Fruit fly (Drosophila melanogaster) whole organism, embryonic: ENCODE results near the gene peg.

Experiments
- Aef1 ChIP-seq: fragments of 200-800 bp; sonication (Bioruptor generic); IDR thresholded peaks from 3 replicates; pipeline ENCODE4 v1.3.6; 2022; ENCODE audit warnings: missing biosample characterization, missing genetic modification characterization
- Atf3 ChIP-seq: fragments of 200-800 bp; sonication (Bioruptor generic); optimal IDR thresholded peaks from 3 replicates; lab custom pipeline; 2016; ENCODE audit warnings: missing biosample characterization, missing genetic modification characterization
- Bdp1 ChIP-seq: fragments of 200-800 bp; sonication (Bioruptor generic); optimal IDR thresholded peaks from 3 replicates; lab custom pipeline; 2016; ENCODE audit warnings: missing biosample characterization, missing genetic modification characterization
- CG10267 ChIP-seq: fragments of 200-800 bp; sonication (Bioruptor generic); optimal IDR thresholded peaks from 2 replicates; lab custom pipeline; 2018; ENCODE audit warnings: missing biosample characterization, mild to moderate bottlenecking, missing genetic modification characterization, moderate library complexity
- CG10321 ChIP-seq: fragments of 200-800 bp; sonication (Bioruptor generic); IDR thresholded peaks from 2 replicates; pipeline ENCODE4 v1.3.6; 2022; ENCODE audit warnings: missing biosample characterization, missing genetic modification characterization
- CG10979 ChIP-seq: fragments of 200-800 bp; sonication (Bioruptor generic); optimal IDR thresholded peaks from 2 replicates; lab custom pipeline; 2018; ENCODE audit warnings: missing biosample characterization, mild to moderate bottlenecking, missing genetic modification characterization, moderate library complexity
- CG12942 ChIP-seq: fragments of 200-800 bp; sonication (Bioruptor generic); optimal IDR thresholded peaks from 3 replicates; lab custom pipeline; 2016; ENCODE audit warnings: missing biosample characterization, missing genetic modification characterization
- CG3407 ChIP-seq: fragments of 200-800 bp; sonication (Bioruptor generic); optimal IDR thresholded peaks from 2 replicates; lab custom pipeline; 2018; ENCODE audit warnings: missing biosample characterization, mild to moderate bottlenecking, missing genetic modification characterization
- CG5953 ChIP-seq: fragments of 200-800 bp; sonication (Bioruptor generic); IDR thresholded peaks from 2 replicates; pipeline ENCODE4 v1.3.6; 2022; ENCODE audit warnings: missing biosample characterization, missing genetic modification characterization
- CG6254 ChIP-seq: fragments of 200-800 bp; sonication (Bioruptor generic); optimal IDR thresholded peaks from 3 replicates; lab custom pipeline; 2017; ENCODE audit warnings: mild to moderate bottlenecking, missing biosample characterization, missing genetic modification reagents, missing genetic modification characterization
- CG7556 ChIP-seq: fragments of 200-800 bp; sonication (Bioruptor generic); optimal IDR thresholded peaks from 2 replicates; lab custom pipeline; 2017; ENCODE audit warnings: missing biosample characterization, mild to moderate bottlenecking, missing genetic modification characterization
- CG9797 ChIP-seq: fragments of 200-800 bp; sonication (Bioruptor generic); optimal IDR thresholded peaks from 3 replicates; lab custom pipeline; 2018; ENCODE audit warnings: missing biosample characterization, mild to moderate bottlenecking, missing genetic modification characterization
- CkIIα-i1 ChIP-seq: fragments of 200-800 bp; sonication (Bioruptor generic); IDR thresholded peaks from 2 replicates; pipeline ENCODE4 v1.3.6; 2022; ENCODE audit warnings: missing biosample characterization, missing genetic modification characterization
- Dbx ChIP-seq: fragments of 200-800 bp; sonication (Bioruptor generic); IDR thresholded peaks from 3 replicates; pipeline ENCODE4 v1.3.6; 2022; ENCODE audit warnings: missing biosample characterization, missing genetic modification characterization
- Dref ChIP-seq: fragments of 200-800 bp; sonication (Bioruptor generic); IDR thresholded peaks from 2 replicates; pipeline ENCODE4 v1.3.6; 2022; ENCODE audit warnings: missing biosample characterization, missing genetic modification characterization
- Ets97D ChIP-seq: fragments of 200-800 bp; sonication (Bioruptor generic); optimal IDR thresholded peaks from 3 replicates; lab custom pipeline; 2016; ENCODE audit warnings: missing biosample characterization, missing genetic modification characterization
- HLH3B ChIP-seq: fragments of 200-800 bp; sonication (Bioruptor generic); IDR thresholded peaks from 2 replicates; pipeline ENCODE4 v1.3.6; 2022; ENCODE audit warnings: missing biosample characterization, missing genetic modification characterization
- MBD-R2 ChIP-seq: fragments of 200-800 bp; sonication (Bioruptor generic); IDR thresholded peaks from 2 replicates; pipeline ENCODE4 v1.3.6; 2022; ENCODE audit warnings: missing biosample characterization, missing genetic modification characterization
- Med ChIP-seq: fragments of 200-800 bp; sonication (Bioruptor generic); peaks from one replicate; lab custom pipeline; 2016; ENCODE audit warnings: missing biosample characterization, missing genetic modification characterization, mild to moderate bottlenecking, inconsistent platforms, moderate library complexity
- Opbp ChIP-seq: fragments of 200-800 bp; sonication (Bioruptor generic); IDR thresholded peaks from 3 replicates; pipeline ENCODE4 v1.3.6; 2022; ENCODE audit warnings: missing biosample characterization, missing genetic modification characterization; ENCODE audit not compliant: partially characterized antibody
- Trl ChIP-seq, 3 experiments: fragments of >200 bp in 2 of 3; fragments of 200-800 bp in 1 of 3; sonication (Bioruptor generic) in 1 of 3; optimal IDR thresholded peaks; 2 replicates in 1 of 3; 3 replicates in 2 of 3; lab custom pipeline; 2016 to 2017; ENCODE audit warnings: missing biosample characterization in 1 of 3, missing genetic modification characterization in 1 of 3
- amos ChIP-seq: fragments of 200-800 bp; sonication (Bioruptor generic); IDR thresholded peaks from 2 replicates; pipeline ENCODE4 v1.3.6; 2022; ENCODE audit warnings: missing biosample characterization, missing genetic modification characterization; ENCODE audit not compliant: partially characterized antibody
- chinmo ChIP-seq: fragments of 200-800 bp; sonication (Bioruptor generic); IDR thresholded peaks from 4 replicates; pipeline ENCODE4 v1.3.6; 2022; ENCODE audit warnings: missing biosample characterization, missing genetic modification characterization; ENCODE audit not compliant: partially characterized antibody
- dm ChIP-seq: fragments of 200-800 bp; sonication (Bioruptor generic); optimal IDR thresholded peaks from 3 replicates; lab custom pipeline; 2016; ENCODE audit warnings: missing biosample characterization, missing genetic modification characterization
- en ChIP-seq: fragments of 200-800 bp; sonication (Bioruptor generic); optimal IDR thresholded peaks from 2 replicates; lab custom pipeline; 2016; ENCODE audit warnings: missing biosample characterization, missing genetic modification characterization
- eve ChIP-seq, 2 experiments: fragments of >200 bp; optimal IDR thresholded peaks; 2 replicates each; lab custom pipeline; 2017; ENCODE audit warnings: missing biosample characterization in 2 of 2, missing genetic modification characterization in 2 of 2
- fd102C ChIP-seq: fragments of 200-800 bp; sonication (Bioruptor generic); optimal IDR thresholded peaks from 2 replicates; lab custom pipeline; 2018; ENCODE audit warnings: missing biosample characterization, mild to moderate bottlenecking, missing genetic modification characterization, moderate library complexity
- grau ChIP-seq: fragments of 200-800 bp; optimal IDR thresholded peaks from 3 replicates; lab custom pipeline; 2019; ENCODE audit warnings: missing biosample characterization, mild to moderate bottlenecking, missing genetic modification characterization, moderate library complexity
- hb ChIP-seq: fragments of 200-800 bp; sonication (Bioruptor generic); IDR thresholded peaks from 3 replicates; pipeline ENCODE4 v1.3.6; 2022; ENCODE audit warnings: missing biosample characterization, missing genetic modification characterization; ENCODE audit not compliant: partially characterized antibody
- hkb ChIP-seq, 2 experiments: fragments of 200-800 bp in 1 of 2; fragments of >200 bp in 1 of 2; sonication (Bioruptor generic) in 1 of 2; IDR thresholded peaks in 1 of 2; optimal IDR thresholded peaks in 1 of 2; 2 replicates each; pipeline versions ENCODE4 v1.3.6 to Lab custom; 2017 to 2022; ENCODE audit warnings: missing biosample characterization in 1 of 2, missing genetic modification characterization in 1 of 2
- jing ChIP-seq: fragments of 200-800 bp; sonication (Bioruptor generic); optimal IDR thresholded peaks from 2 replicates; lab custom pipeline; 2018; ENCODE audit warnings: missing biosample characterization, mild to moderate bottlenecking, missing genetic modification characterization
- lilli ChIP-seq: fragments of 200-800 bp; sonication (Bioruptor generic); optimal IDR thresholded peaks from 3 replicates; lab custom pipeline; 2016; ENCODE audit warnings: missing biosample characterization, missing genetic modification characterization
- lola ChIP-seq, 3 experiments: fragments of >200 bp in 2 of 3; fragments of 200-800 bp in 1 of 3; sonication (Bioruptor generic) in 1 of 3; optimal IDR thresholded peaks; 2 replicates each; lab custom pipeline; 2017 to 2019; ENCODE audit warnings: missing biosample characterization in 3 of 3, missing genetic modification characterization in 3 of 3, mild to moderate bottlenecking in 1 of 3, moderate library complexity in 1 of 3
- maf-S ChIP-seq: fragments of 200-800 bp; sonication (Bioruptor generic); optimal IDR thresholded peaks from 2 replicates; lab custom pipeline; 2016; ENCODE audit warnings: missing biosample characterization, missing genetic modification characterization
- mirr ChIP-seq: fragments of 200-800 bp; sonication (Bioruptor generic); optimal IDR thresholded peaks from 3 replicates; lab custom pipeline; 2018; ENCODE audit warnings: missing biosample characterization, mild to moderate bottlenecking, missing genetic modification characterization
- nau ChIP-seq: fragments of 200-800 bp; sonication (Bioruptor generic); optimal IDR thresholded peaks from 3 replicates; lab custom pipeline; 2017; ENCODE audit warnings: missing biosample characterization, mild to moderate bottlenecking, missing genetic modification characterization, missing genetic modification reagents
- nerfin-1 ChIP-seq: fragments of 200-800 bp; sonication (Bioruptor generic); optimal IDR thresholded peaks from 3 replicates; lab custom pipeline; 2019; ENCODE audit warnings: missing biosample characterization, mild to moderate bottlenecking, missing genetic modification characterization, moderate library complexity
- org-1 ChIP-seq: fragments of 200-800 bp; sonication (Bioruptor generic); optimal IDR thresholded peaks from 2 replicates; lab custom pipeline; 2017; ENCODE audit warnings: missing biosample characterization, missing genetic modification characterization
- otp ChIP-seq: fragments of 200-800 bp; sonication (Bioruptor generic); IDR thresholded peaks from 3 replicates; pipeline ENCODE4, ENCODE4 v1.3.6; 2022; ENCODE audit warnings: missing biosample characterization, missing genetic modification characterization
- prd ChIP-seq, 3 experiments: fragments of >200 bp in 2 of 3; fragments of 200-800 bp in 1 of 3; sonication (Bioruptor generic) in 1 of 3; optimal IDR thresholded peaks in 2 of 3; IDR thresholded peaks in 1 of 3; 2 replicates in 2 of 3; 3 replicates in 1 of 3; pipeline versions ENCODE4 v1.3.6 to Lab custom; 2017 to 2022; ENCODE audit warnings: missing biosample characterization in 1 of 3, missing genetic modification characterization in 1 of 3
- scrt ChIP-seq: fragments of 200-800 bp; sonication (Bioruptor generic); optimal IDR thresholded peaks from 2 replicates; lab custom pipeline; 2018; ENCODE audit warnings: missing biosample characterization, mild to moderate bottlenecking, missing genetic modification characterization, moderate library complexity
- sens-2 ChIP-seq: fragments of 200-800 bp; sonication (Bioruptor generic); IDR thresholded peaks from 2 replicates; pipeline ENCODE4 v1.3.6; 2022; ENCODE audit warnings: missing biosample characterization, missing genetic modification characterization
- sqz ChIP-seq: fragments of 200-800 bp; sonication (Bioruptor generic); optimal IDR thresholded peaks from 3 replicates; lab custom pipeline; 2018; ENCODE audit warnings: missing biosample characterization, mild to moderate bottlenecking, missing genetic modification characterization
- tgo ChIP-seq: fragments of 200-800 bp; sonication (Bioruptor generic); IDR thresholded peaks from 3 replicates; pipeline ENCODE4 v1.3.6; 2022; ENCODE audit warnings: missing biosample characterization, missing genetic modification characterization
- tin ChIP-seq: fragments of 200-800 bp; sonication (Bioruptor generic); optimal IDR thresholded peaks from 3 replicates; lab custom pipeline; 2016; ENCODE audit warnings: missing biosample characterization, missing genetic modification characterization
- trem ChIP-seq: fragments of 200-800 bp; optimal IDR thresholded peaks from 3 replicates; lab custom pipeline; 2019; ENCODE audit warnings: missing biosample characterization, mild to moderate bottlenecking, missing genetic modification characterization, moderate library complexity
- unc-4 ChIP-seq: fragments of 200-800 bp; sonication (Bioruptor generic); IDR thresholded peaks from 2 replicates; pipeline ENCODE4 v1.3.6; 2022; ENCODE audit warnings: missing biosample characterization, missing genetic modification characterization; ENCODE audit not compliant: partially characterized antibody

peg gene

DNA sequence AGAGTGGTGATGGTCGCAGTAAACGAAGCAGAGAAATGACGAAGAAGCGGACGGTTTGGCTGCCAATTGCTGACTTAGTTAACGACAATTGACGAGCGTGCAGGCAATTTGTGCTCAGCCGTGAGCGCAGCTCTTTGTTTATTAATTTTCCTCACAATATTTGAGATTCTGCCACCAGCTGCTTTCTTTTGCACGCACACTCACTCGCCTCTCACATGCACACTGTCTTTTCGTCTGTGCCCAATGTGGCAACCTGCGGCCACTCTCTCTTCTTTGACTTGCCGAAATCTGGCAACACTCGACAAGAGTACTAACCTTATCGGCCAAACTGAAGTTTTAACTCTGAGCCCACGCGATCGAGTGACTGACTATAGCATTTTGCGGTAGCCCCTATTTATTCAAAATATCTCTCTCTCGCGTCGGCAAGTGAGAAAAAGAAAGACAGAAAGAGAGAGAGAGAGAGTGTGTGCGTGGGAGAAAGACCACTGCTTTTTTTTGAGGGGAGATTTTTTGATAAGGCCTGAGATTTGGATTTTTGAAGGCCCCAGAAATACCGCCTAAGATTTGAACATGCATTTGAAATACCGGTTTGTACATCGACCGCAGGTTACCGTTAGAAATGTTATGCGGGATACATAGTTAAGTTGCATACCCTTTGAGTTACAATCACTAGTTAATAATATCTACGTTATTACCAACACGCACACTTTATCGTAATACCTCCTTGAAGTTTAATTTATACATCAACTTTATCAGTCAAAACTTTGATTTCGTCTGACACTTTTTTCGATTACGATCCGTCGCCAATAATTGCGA, 36.7 kb upstream of the peg start, which contains the start of gene Mvl (continued):
- TF ChIP-seq otp (no peak), org-1 (GFP tag; lab: Kevin White, UChicago) (no peak), prd (optimal IDR thresholded peaks at IDR 0.05; lab: Kevin White, UChicago) (no peak), prd (GFP tag; IDR thresholded peaks at IDR 0.05; lab: Robert Waterston, UW) (no peak), fd102C (no peak), Med (GFP tag; lab: Kevin White, UChicago) (peak; percentile 69), CkIIα-i1 (no peak), CG7556 (GFP tag; lab: Kevin White, UChicago) (no peak), trem (tag; lab: Kevin White, UChicago) (peak; percentile 56), CG12942 (no peak), tin (GFP tag; lab: Kevin White, UChicago) (no peak), CG10321 (GFP tag; lab: Robert Waterston, UW) (peak; percentile 91), dm (peak; percentile 46), CG5953 (GFP tag; lab: Robert Waterston, UW) (no peak), Aef1 (GFP tag; lab: Robert Waterston, UW) (no peak), hkb (optimal IDR thresholded peaks at IDR 0.05; lab: Kevin White, UChicago) (peak; percentile 54), hkb (GFP tag; IDR thresholded peaks at IDR 0.05; lab: Robert Waterston, UW) (0 out of 2 replicates have a peak, but pooled peaks have one; percentile 22), maf-S (no peak), Ets97D (GFP tag; lab: Kevin White, UChicago) (peak; percentile 48), CG9797 (peak; percentile 17), Opbp (0 out of 3 replicates have a peak, but pooled peaks have one; percentile 54), en (no peak), chinmo (GFP tag; lab: Robert Waterston, UW) (peak; percentile 89; the same call in 1 of the 4 replicates), sens-2 (0 out of 2 replicates have a peak, but pooled peaks have one; percentile 44), CG3407 (GFP tag; lab: Kevin White, UChicago) (no peak), nerfin-1 (tag; lab: Kevin White, UChicago) (no peak), scrt (GFP tag; lab: Kevin White, UChicago) (no peak), Atf3 (GFP tag; lab: Kevin White, UChicago) (no peak), mirr (GFP tag; lab: Kevin White, UChicago) (peak; percentile 30), Dbx (0 out of 3 replicates have a peak, but pooled peaks have one; percentile 9), lilli (peak; percentile 29), grau (tag; lab: Kevin White, UChicago) (peak; percentile 4), sqz (no peak), lola (GFP tag; optimal IDR thresholded peaks at IDR 0.05; lab: Kevin White, UChicago) (no peak), hb (no peak), amos (GFP tag; lab: Robert Waterston, UW) (peak; percentile 37), HLH3B (GFP tag; lab: Robert Waterston, UW) (no peak), MBD-R2 (peak; percentile 49; the same call in 1 of the 2 replicates), unc-4 (no peak), eve (GFP tag; optimal IDR thresholded peaks at IDR 0.05; lab: Kevin White, UChicago) (peak in 1 of 2 experiments; percentile 73), Dref (GFP tag; lab: Robert Waterston, UW) (no peak), CG6254 (peak; percentile 19), tgo (GFP tag; lab: Robert Waterston, UW) (no peak), Bdp1 (GFP tag; lab: Kevin White, UChicago) (no peak), jing (GFP tag; lab: Kevin White, UChicago) (no peak), Trl (optimal IDR thresholded peaks at IDR 0.05; lab: Kevin White, UChicago) (peak; percentile 68 to 77), Trl (GFP tag; optimal IDR thresholded peaks at IDR 0.05; lab: Kevin White, UChicago) (peak; percentile 25), nau (GFP tag; lab: Kevin White, UChicago) (no peak), CG10267 (tag; lab: Kevin White, UChicago) (peak; percentile 34), CG10979 (tag; lab: Kevin White, UChicago) (peak; percentile 5)
